Worm (Caenorhabditis elegans) whole organism, midembryonic: ENCODE measurements around the gene F12A10.9.
"Not testable (repeated sequence)": the region's sequence is repeated elsewhere in the genome, so short reads cannot be mapped to it uniquely, and the experiment has no call there.

Experiments
- T22C8.4 ChIP-seq: fragments of 200-800 bp; sonication (Bioruptor generic); IDR thresholded peaks from 2 replicates; pipeline ENCODE4 v1.3.6; 2022; ENCODE audit warnings: missing genetic modification characterization, missing compliant biosample characterization
- cog-1 ChIP-seq: sonication (generic microtip); optimal IDR thresholded peaks from 2 replicates; lab custom pipeline; 2016; ENCODE audit warnings: missing genetic modification characterization, missing compliant biosample characterization
- flt-1 ChIP-seq: fragments of 200-800 bp; sonication (Bioruptor generic); IDR thresholded peaks from 2 replicates; pipeline ENCODE4 v1.3.6; 2022; ENCODE audit warnings: missing genetic modification characterization, missing compliant biosample characterization
- klf-2 ChIP-seq: fragments of 200-800 bp; sonication (Bioruptor generic); conservative IDR thresholded peaks from 2 replicates; pipeline ENCODE4 v1.3.6; 2022; ENCODE audit warnings: missing genetic modification reagents, missing genetic modification characterization, missing compliant biosample characterization
- med-1 ChIP-seq: sonication (generic microtip); optimal IDR thresholded peaks from 2 replicates; lab custom pipeline; 2017; ENCODE audit warnings: missing genetic modification characterization, mild to moderate bottlenecking, missing compliant biosample characterization, antibody characterized with exemption, missing genetic modification reagents; ENCODE audit not compliant: insufficient read depth
- ref-1 ChIP-seq: fragments of 200-800 bp; sonication (Bioruptor generic); conservative IDR thresholded peaks from 2 replicates; pipeline ENCODE4 v1.3.6; 2022; ENCODE audit warnings: missing genetic modification reagents, missing genetic modification characterization, missing compliant biosample characterization
- tab-1 ChIP-seq: fragments of 200-800 bp; sonication (Bioruptor generic); IDR thresholded peaks from 2 replicates; pipeline ENCODE4 v1.3.6; 2022; ENCODE audit warnings: missing genetic modification characterization, missing compliant biosample characterization
- ztf-23 ChIP-seq: fragments of 200-800 bp; sonication (Bioruptor generic); IDR thresholded peaks from 2 replicates; pipeline ENCODE4 v1.3.6; 2022; ENCODE audit warnings: missing genetic modification reagents, missing genetic modification characterization, missing compliant biosample characterization
- ztf-29 ChIP-seq: fragments of 200-800 bp; sonication (Bioruptor generic); IDR thresholded peaks from 2 replicates; pipeline ENCODE4 v1.3.6; 2022; ENCODE audit warnings: missing genetic modification reagents, missing genetic modification characterization, missing compliant biosample characterization

F12A10.9 gene

ce11 chrII:5518055-5518454, 19.6 kb downstream of the F12A10.9 start:
- TF ChIP-seq ref-1 (GFP tag; lab: Robert Waterston, UW) (no peak), ztf-23 (GFP tag; lab: Robert Waterston, UW) (no peak), T22C8.4 (no peak), klf-2 (no peak), tab-1 (GFP tag; lab: Robert Waterston, UW) (no peak), med-1 (no peak), flt-1 (GFP tag; lab: Robert Waterston, UW) (no peak), ztf-29 (no peak), cog-1 (tag; lab: Kevin White, UChicago) (no peak)

- no peak for TF ChIP-seq ztf-23 (GFP tag; lab: Robert Waterston, UW)
- TF ChIP-seq klf-2 = no peak
- no peak for TF ChIP-seq cog-1 (tag; lab: Kevin White, UChicago)
- no peak for TF ChIP-seq tab-1 (GFP tag; lab: Robert Waterston, UW)
- TF ChIP-seq flt-1 (GFP tag; lab: Robert Waterston, UW) = no peak
- no peak for TF ChIP-seq ref-1 (GFP tag; lab: Robert Waterston, UW)
- TF ChIP-seq ztf-29 = no peak
- TF ChIP-seq T22C8.4 = no peak
- no peak for TF ChIP-seq med-1
These were observed 20.4 kb downstream of the F12A10.9 start, which contains the start of gene ZK177.2 for ce11 chrII:5518910-5519309. TSS of gene ZK177.2 (plus strand) at chrII:5519210.

ce11 chrII:5521411-5521810, 22.9 kb downstream of the F12A10.9 start, which contains the start of gene ZK177.12:
TSS of gene ZK177.12 (plus strand) at chrII:5521711.
- TF ChIP-seq flt-1 (GFP tag; lab: Robert Waterston, UW) = no peak

ce11 chrII:5522637-5523036, 24.1 kb downstream of the F12A10.9 start, which contains the start of gene ZK177.11:
TSS of gene ZK177.11 (plus strand) at chrII:5522937.
- no peak for TF ChIP-seq tab-1 (GFP tag; lab: Robert Waterston, UW)
- TF ChIP-seq ztf-29 = no peak
- TF ChIP-seq med-1 = no peak
- TF ChIP-seq ztf-23 (GFP tag; lab: Robert Waterston, UW) = no peak
- TF ChIP-seq ref-1 (GFP tag; lab: Robert Waterston, UW) = no peak

- TF ChIP-seq ref-1 (GFP tag; lab: Robert Waterston, UW) (no peak), cog-1 (tag; lab: Kevin White, UChicago) (no peak), ztf-23 (GFP tag; lab: Robert Waterston, UW) (no peak)
These were observed 26.8 kb downstream of the F12A10.9 start, which contains the start of gene tbx-35 for ce11 chrII:5525297-5525696. TSS of gene tbx-35 (minus strand) at chrII:5525397.

- TF ChIP-seq med-1 (no peak), cog-1 (tag; lab: Kevin White, UChicago) (no peak), tab-1 (GFP tag; lab: Robert Waterston, UW) (no peak), klf-2 (no peak), ztf-23 (GFP tag; lab: Robert Waterston, UW) (no peak), ref-1 (GFP tag; lab: Robert Waterston, UW) (no peak), flt-1 (GFP tag; lab: Robert Waterston, UW) (no peak)
These were observed 29.4 kb downstream of the F12A10.9 start, which contains the start of gene ZK177.1 for ce11 chrII:5527841-5528240. TSS of gene ZK177.1 (plus strand) at chrII:5528141.

ce11 chrII:5531855-5532328, 33.4 kb downstream of the F12A10.9 start, which contains the start of gene C17C3.9:
TSS of gene C17C3.9 (minus strand) at chrII:5532278.
- no peak for TF ChIP-seq ref-1 (GFP tag; lab: Robert Waterston, UW)
- no peak for TF ChIP-seq klf-2
- no peak for TF ChIP-seq cog-1 (tag; lab: Kevin White, UChicago)
- TF ChIP-seq tab-1 (GFP tag; lab: Robert Waterston, UW) = no peak
- no peak for TF ChIP-seq T22C8.4
- TF ChIP-seq ztf-23 (GFP tag; lab: Robert Waterston, UW) = no peak
- TF ChIP-seq ztf-29 = no peak

- no peak for TF ChIP-seq klf-2
- TF ChIP-seq ztf-29 = no peak
- TF ChIP-seq ref-1 (GFP tag; lab: Robert Waterston, UW) = no peak
- TF ChIP-seq med-1 = no peak
- TF ChIP-seq cog-1 (tag; lab: Kevin White, UChicago) = no peak
- no peak for TF ChIP-seq flt-1 (GFP tag; lab: Robert Waterston, UW)
- TF ChIP-seq T22C8.4 = no peak
- no peak for TF ChIP-seq tab-1 (GFP tag; lab: Robert Waterston, UW)
- no peak for TF ChIP-seq ztf-23 (GFP tag; lab: Robert Waterston, UW)
These were observed 35.2 kb downstream of the F12A10.9 start, which contains the start of gene hlh-26 for ce11 chrII:5533642-5534041. TSS of gene hlh-26 (minus strand) at chrII:5533742.

- not testable (repeated sequence) for TF ChIP-seq ztf-23, flt-1, ref-1 (GFP tag; lab: Robert Waterston, UW)
These were observed 36.5 kb downstream of the F12A10.9 start, which contains the start of gene hlh-25 for ce11 chrII:5534939-5535338. TSS of gene hlh-25 (plus strand) at chrII:5535239.

ce11 chrII:5537078-5537477, 38.6 kb downstream of the F12A10.9 start:
- no peak for TF ChIP-seq T22C8.4
- no peak for TF ChIP-seq ztf-23 (GFP tag; lab: Robert Waterston, UW)
- no peak for TF ChIP-seq ztf-29

- TF ChIP-seq klf-2 = no peak
- TF ChIP-seq ztf-23 (GFP tag; lab: Robert Waterston, UW) = no peak
These were observed 39.0 kb downstream of the F12A10.9 start, which contains the start of gene C17C3.11 for ce11 chrII:5537524-5537923. TSS of gene C17C3.11 (plus strand) at chrII:5537824.
